Fruit fly (Drosophila melanogaster) whole organism, embryonic: ENCODE data around the gene CG13690.

Experiments used
- Bteb2 ChIP-seq: fragments of 200-800 bp; sonication (Bioruptor generic); optimal IDR thresholded peaks from 2 replicates; lab custom pipeline; 2016; ENCODE audit warnings: missing biosample characterization, missing genetic modification characterization
- CG11456 ChIP-seq: fragments of 200-800 bp; sonication (Bioruptor generic); IDR thresholded peaks from 3 replicates; pipeline ENCODE4 v1.3.6; 2022; ENCODE audit warnings: missing biosample characterization, missing genetic modification characterization
- CG12155 ChIP-seq: fragments of 200-800 bp; sonication (Bioruptor generic); optimal IDR thresholded peaks from 3 replicates; lab custom pipeline; 2016; ENCODE audit warnings: missing biosample characterization, missing genetic modification characterization
- CG13775 ChIP-seq: fragments of 200-800 bp; sonication (Bioruptor generic); optimal IDR thresholded peaks from 3 replicates; lab custom pipeline; 2017; ENCODE audit warnings: missing biosample characterization, mild to moderate bottlenecking, missing genetic modification characterization
- CG1602 ChIP-seq: fragments of 200-800 bp; sonication (Bioruptor generic); optimal IDR thresholded peaks from 3 replicates; lab custom pipeline; 2016; ENCODE audit warnings: missing biosample characterization, missing genetic modification characterization
- CG16779 ChIP-seq: fragments of 200-800 bp; sonication (Bioruptor generic); IDR thresholded peaks from 2 replicates; pipeline ENCODE4 v1.3.6; 2022; ENCODE audit warnings: missing biosample characterization, missing genetic modification characterization
- CG16813 ChIP-seq: fragments of 200-800 bp; sonication (Bioruptor generic); IDR thresholded peaks from 3 replicates; pipeline ENCODE4 v1.3.6; 2022; ENCODE audit warnings: missing biosample characterization, missing genetic modification characterization; ENCODE audit not compliant: partially characterized antibody
- CG17385 ChIP-seq: fragments of 200-800 bp; sonication (Bioruptor generic); optimal IDR thresholded peaks from 3 replicates; lab custom pipeline; 2018; ENCODE audit warnings: missing biosample characterization, mild to moderate bottlenecking, missing genetic modification characterization
- CG17568 ChIP-seq: fragments of 200-800 bp; sonication (Bioruptor generic); optimal IDR thresholded peaks from 2 replicates; lab custom pipeline; 2018; ENCODE audit warnings: missing biosample characterization, mild to moderate bottlenecking, missing genetic modification characterization, moderate library complexity
- CG17912 ChIP-seq: fragments of 200-800 bp; sonication (Bioruptor generic); optimal IDR thresholded peaks from 2 replicates; lab custom pipeline; 2018; ENCODE audit warnings: missing biosample characterization, mild to moderate bottlenecking, missing genetic modification characterization
- CG1792 ChIP-seq: fragments of 200-800 bp; sonication (Bioruptor generic); optimal IDR thresholded peaks from 2 replicates; lab custom pipeline; 2016; ENCODE audit warnings: missing biosample characterization, missing genetic modification characterization
- CG2129 ChIP-seq: fragments of 200-800 bp; sonication (Bioruptor generic); IDR thresholded peaks from 2 replicates; pipeline ENCODE4 v1.3.6; 2022; ENCODE audit warnings: missing biosample characterization, missing genetic modification characterization; ENCODE audit not compliant: partially characterized antibody
- CG30020 ChIP-seq: fragments of 200-800 bp; optimal IDR thresholded peaks from 2 replicates; lab custom pipeline; 2019; ENCODE audit warnings: missing biosample characterization, mild to moderate bottlenecking, missing genetic modification characterization, moderate library complexity
- CG3065 ChIP-seq: fragments of 200-800 bp; sonication (Bioruptor generic); optimal IDR thresholded peaks from 2 replicates; lab custom pipeline; 2016; ENCODE audit warnings: missing biosample characterization, missing genetic modification characterization
- CG4282 ChIP-seq: fragments of 200-800 bp; sonication (Bioruptor generic); optimal IDR thresholded peaks from 2 replicates; lab custom pipeline; 2016; ENCODE audit warnings: missing biosample characterization, missing genetic modification characterization
- CG5953 ChIP-seq: fragments of 200-800 bp; sonication (Bioruptor generic); IDR thresholded peaks from 2 replicates; pipeline ENCODE4 v1.3.6; 2022; ENCODE audit warnings: missing biosample characterization, missing genetic modification characterization
- CG6689 ChIP-seq: fragments of 200-800 bp; sonication (Bioruptor generic); IDR thresholded peaks from 2 replicates; pipeline ENCODE4 v1.3.6; 2022; ENCODE audit warnings: missing biosample characterization, missing genetic modification characterization
- CG8359 ChIP-seq: fragments of 200-800 bp; sonication (Bioruptor generic); optimal IDR thresholded peaks from 2 replicates; lab custom pipeline; 2017; ENCODE audit warnings: missing biosample characterization, mild to moderate bottlenecking, missing genetic modification characterization, borderline replicate concordance
- CTCF ChIP-seq: fragments of 200-800 bp; sonication (Bioruptor generic); optimal IDR thresholded peaks from 2 replicates; lab custom pipeline; 2017; ENCODE audit warnings: missing biosample characterization, mild to moderate bottlenecking, missing genetic modification characterization, moderate library complexity
- Deaf1 ChIP-seq: fragments of 200-800 bp; optimal IDR thresholded peaks from 3 replicates; lab custom pipeline; 2019; ENCODE audit warnings: missing biosample characterization, mild to moderate bottlenecking, missing genetic modification characterization, moderate library complexity
- Dip2 ChIP-seq: fragments of 200-800 bp; sonication (Bioruptor generic); IDR thresholded peaks from 2 replicates; pipeline ENCODE4 v1.3.6; 2022; ENCODE audit warnings: missing biosample characterization, missing genetic modification characterization
- Ets97D ChIP-seq: fragments of 200-800 bp; sonication (Bioruptor generic); optimal IDR thresholded peaks from 3 replicates; lab custom pipeline; 2016; ENCODE audit warnings: missing biosample characterization, missing genetic modification characterization
- GATAe ChIP-seq: fragments of 200-800 bp; sonication (Bioruptor generic); conservative IDR thresholded peaks from 2 replicates; pipeline ENCODE4 v1.3.6; 2022; ENCODE audit warnings: missing biosample characterization, missing genetic modification characterization
- HLH54F ChIP-seq: fragments of 200-800 bp; sonication (Bioruptor generic); optimal IDR thresholded peaks from 3 replicates; lab custom pipeline; 2016; ENCODE audit warnings: missing biosample characterization, missing genetic modification characterization
- Hr51 ChIP-seq, 2 experiments: fragments of 200-800 bp; sonication (Bioruptor generic); optimal IDR thresholded peaks; 2 replicates in 1 of 2; 3 replicates in 1 of 2; lab custom pipeline; 2016 to 2018; ENCODE audit warnings: missing biosample characterization in 2 of 2, missing genetic modification characterization in 2 of 2, mild to moderate bottlenecking in 1 of 2, moderate library complexity in 1 of 2
- NK7.1 ChIP-seq: fragments of 200-800 bp; sonication (Bioruptor generic); optimal IDR thresholded peaks from 3 replicates; lab custom pipeline; 2016; ENCODE audit warnings: missing biosample characterization, missing genetic modification characterization
- Optix ChIP-seq: fragments of 200-800 bp; sonication (Bioruptor generic); IDR thresholded peaks from 3 replicates; pipeline ENCODE4 v1.3.6; 2022; ENCODE audit warnings: missing biosample characterization, missing genetic modification characterization
- Sox102F ChIP-seq: fragments of 200-800 bp; sonication (Bioruptor generic); optimal IDR thresholded peaks from 2 replicates; lab custom pipeline; 2018; ENCODE audit warnings: missing biosample characterization, mild to moderate bottlenecking, missing genetic modification characterization, moderate library complexity
- Trl ChIP-seq, 3 experiments: fragments of >200 bp in 2 of 3; fragments of 200-800 bp in 1 of 3; sonication (Bioruptor generic) in 1 of 3; optimal IDR thresholded peaks; 2 replicates in 1 of 3; 3 replicates in 2 of 3; lab custom pipeline; 2016 to 2017; ENCODE audit warnings: missing biosample characterization in 1 of 3, missing genetic modification characterization in 1 of 3
- Vsx1 ChIP-seq: fragments of 200-800 bp; sonication (Bioruptor generic); optimal IDR thresholded peaks from 2 replicates; lab custom pipeline; 2017; ENCODE audit warnings: missing biosample characterization, mild to moderate bottlenecking, missing genetic modification characterization, missing genetic modification reagents
- al ChIP-seq: fragments of 200-800 bp; sonication (Bioruptor generic); IDR thresholded peaks from 2 replicates; pipeline ENCODE4 v1.3.6; 2022; ENCODE audit warnings: missing biosample characterization, missing genetic modification characterization
- bab2 ChIP-seq: fragments of 200-800 bp; sonication (Bioruptor generic); optimal IDR thresholded peaks from 2 replicates; lab custom pipeline; 2016; ENCODE audit warnings: missing biosample characterization, missing genetic modification characterization
- br ChIP-seq: fragments of >200 bp; optimal IDR thresholded peaks from 2 replicates; lab custom pipeline; 2017
- dmrt99B ChIP-seq: fragments of 200-800 bp; sonication (Bioruptor generic); optimal IDR thresholded peaks from 2 replicates; lab custom pipeline; 2018; ENCODE audit warnings: missing biosample characterization, mild to moderate bottlenecking, missing genetic modification characterization, moderate library complexity
- dpn ChIP-seq, 2 experiments: fragments of 200-800 bp; sonication (Bioruptor generic); optimal IDR thresholded peaks; 3 replicates each; lab custom pipeline; 2016; ENCODE audit warnings: missing biosample characterization in 2 of 2, missing genetic modification characterization in 2 of 2
- esg ChIP-seq: fragments of 200-800 bp; sonication (Bioruptor generic); conservative IDR thresholded peaks from 2 replicates; pipeline ENCODE4 v1.3.6; 2022; ENCODE audit warnings: missing biosample characterization, missing genetic modification characterization
- fd64A ChIP-seq: fragments of 200-800 bp; sonication (Bioruptor generic); optimal IDR thresholded peaks from 3 replicates; lab custom pipeline; 2018; ENCODE audit warnings: missing biosample characterization, mild to moderate bottlenecking, missing genetic modification characterization
- ftz-f1 ChIP-seq: fragments of 200-800 bp; sonication (Bioruptor generic); optimal IDR thresholded peaks from 2 replicates; lab custom pipeline; 2016; ENCODE audit warnings: missing biosample characterization, missing genetic modification characterization
- gsb ChIP-seq: fragments of 200-800 bp; sonication (Bioruptor generic); IDR thresholded peaks from 2 replicates; pipeline ENCODE4 v1.3.6; 2022; ENCODE audit warnings: missing biosample characterization, missing genetic modification characterization
- inv ChIP-seq: fragments of 200-800 bp; sonication (Bioruptor generic); IDR thresholded peaks from 2 replicates; pipeline ENCODE4 v1.3.6; 2022; ENCODE audit warnings: missing biosample characterization, missing genetic modification characterization; ENCODE audit not compliant: partially characterized antibody
- jumu ChIP-seq: fragments of 200-800 bp; sonication (Bioruptor generic); optimal IDR thresholded peaks from 3 replicates; lab custom pipeline; 2016; ENCODE audit warnings: missing biosample characterization, missing genetic modification characterization
- knrl ChIP-seq: fragments of 200-800 bp; sonication (Bioruptor generic); IDR thresholded peaks from 3 replicates; pipeline ENCODE4 v1.3.6; 2022; ENCODE audit warnings: missing biosample characterization, missing genetic modification characterization; ENCODE audit not compliant: partially characterized antibody
- lbe ChIP-seq: fragments of 200-800 bp; sonication (Bioruptor generic); optimal IDR thresholded peaks from 2 replicates; lab custom pipeline; 2016; ENCODE audit warnings: missing biosample characterization, mild to moderate bottlenecking, missing genetic modification characterization
- mld ChIP-seq: fragments of 200-800 bp; sonication (Bioruptor generic); IDR thresholded peaks from 3 replicates; pipeline ENCODE4 v1.3.6; 2022; ENCODE audit warnings: missing biosample characterization, missing genetic modification characterization; ENCODE audit not compliant: partially characterized antibody
- p53 ChIP-seq: fragments of 200-800 bp; sonication (Bioruptor generic); optimal IDR thresholded peaks from 2 replicates; lab custom pipeline; 2016; ENCODE audit warnings: missing biosample characterization, missing genetic modification characterization
- sc ChIP-seq, 3 experiments: fragments of >200 bp in 2 of 3; fragments of 200-800 bp in 1 of 3; sonication (Bioruptor generic) in 1 of 3; optimal IDR thresholded peaks; 2 replicates in 2 of 3; 3 replicates in 1 of 3; lab custom pipeline; 2017; ENCODE audit warnings: mild to moderate bottlenecking in 1 of 3, missing biosample characterization in 1 of 3, missing genetic modification characterization in 1 of 3, missing genetic modification reagents in 1 of 3
- sob ChIP-seq: fragments of 200-800 bp; sonication (Bioruptor generic); IDR thresholded peaks from 2 replicates; pipeline ENCODE4 v1.3.6; 2022; ENCODE audit warnings: missing biosample characterization, missing genetic modification characterization
- zfh1 ChIP-seq: fragments of 200-800 bp; sonication (Bioruptor generic); IDR thresholded peaks from 3 replicates; pipeline ENCODE4 v1.3.6; 2022; ENCODE audit warnings: missing biosample characterization, missing genetic modification characterization

CG13690 gene

DNA sequence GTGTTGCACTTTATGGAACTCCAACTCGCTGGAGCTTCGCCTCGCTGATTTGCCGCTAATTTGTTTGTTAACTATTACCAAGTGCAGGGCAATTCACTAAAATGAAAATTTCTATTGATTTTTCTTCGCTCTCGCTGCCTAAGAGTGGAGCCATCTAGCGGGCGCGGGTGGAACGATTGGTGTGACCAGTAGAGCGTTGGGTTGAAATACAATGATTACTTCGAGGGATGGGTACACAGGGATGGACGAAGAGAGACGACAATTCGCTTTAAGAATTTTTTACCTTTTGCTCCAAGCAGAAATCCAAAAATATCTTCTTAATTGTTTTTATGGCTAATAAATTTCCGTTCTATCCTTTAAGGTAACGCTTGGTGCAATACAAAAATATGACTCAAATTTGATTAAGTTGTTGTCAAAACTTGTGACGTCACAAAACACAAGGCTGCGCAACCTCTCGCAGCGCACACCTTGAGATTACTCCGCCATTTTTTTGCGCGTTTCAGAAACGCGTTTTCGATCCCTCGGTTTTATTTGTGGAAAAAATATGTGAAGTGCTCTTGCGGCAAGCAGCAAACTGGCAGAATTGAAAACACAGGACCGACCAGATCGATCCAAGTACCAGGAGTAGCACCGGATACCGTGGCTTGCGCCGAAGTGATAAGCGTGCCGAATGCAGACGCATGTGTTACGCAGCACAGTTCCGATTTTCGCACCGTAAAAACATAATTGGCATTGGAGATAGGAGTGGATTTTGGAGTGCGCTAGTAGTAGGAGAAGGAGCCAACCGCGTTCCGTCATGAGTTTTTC is 4.7 kb downstream of the CG13690 start, which contains the start of the genes AP-2alpha and ebi (continued):
- peak; percentile 92 for TF ChIP-seq CG13775 (GFP tag; lab: Kevin White, UChicago)
- TF ChIP-seq jumu (GFP tag; lab: Kevin White, UChicago): peak; percentile 95
- TF ChIP-seq lbe: peak; percentile 52
- TF ChIP-seq al (GFP tag; lab: Robert Waterston, UW): peak; percentile 91
- peak; percentile 69 for TF ChIP-seq CG3065 (GFP tag; lab: Kevin White, UChicago)
- TF ChIP-seq esg: peak; percentile 92
- TF ChIP-seq Deaf1: no peak
- no peak for TF ChIP-seq dmrt99B (tag; lab: Kevin White, UChicago)
- peak; percentile 76 for TF ChIP-seq NK7.1 (GFP tag; lab: Kevin White, UChicago)
- TF ChIP-seq Ets97D (GFP tag; lab: Kevin White, UChicago): peak; percentile 92
- TF ChIP-seq fd64A (GFP tag; lab: Kevin White, UChicago): no peak
- TF ChIP-seq CG11456 (GFP tag; lab: Robert Waterston, UW): peak; percentile 86
- TF ChIP-seq Dip2 (GFP tag; lab: Robert Waterston, UW): 0 out of 2 replicates have a peak, but pooled peaks have one; percentile 45
- TF ChIP-seq inv (GFP tag; lab: Robert Waterston, UW): no peak
- TF ChIP-seq CG4282 (GFP tag; lab: Kevin White, UChicago): peak; percentile 91
- TF ChIP-seq CG12155 (GFP tag; lab: Kevin White, UChicago): peak; percentile 90
- peak; percentile 57 for TF ChIP-seq CG8359
- peak; percentile 79 for TF ChIP-seq ftz-f1 (GFP tag; lab: Kevin White, UChicago)
- TF ChIP-seq CG30020 (tag; lab: Kevin White, UChicago): peak; percentile 74
- TF ChIP-seq CG5953 (GFP tag; lab: Robert Waterston, UW): peak; percentile 44; the same call in 1 of the 2 replicates
- TF ChIP-seq CTCF (GFP tag; lab: Kevin White, UChicago): peak; percentile 93
- TF ChIP-seq Vsx1 (GFP tag; lab: Kevin White, UChicago): no peak
- TF ChIP-seq GATAe (GFP tag; lab: Robert Waterston, UW): no peak
- no peak for TF ChIP-seq br (lab: Kevin White, UChicago)
- TF ChIP-seq mld: no peak
- TF ChIP-seq CG17568 (GFP tag; lab: Kevin White, UChicago): no peak
- TF ChIP-seq sc (optimal IDR thresholded peaks at IDR 0.05; lab: Kevin White, UChicago): no peak
- peak; percentile 80 for TF ChIP-seq sc (GFP tag; optimal IDR thresholded peaks at IDR 0.05; lab: Kevin White, UChicago)
- TF ChIP-seq CG16779 (GFP tag; lab: Robert Waterston, UW): 0 out of 2 replicates have a peak, but pooled peaks have one; percentile 59
- no peak for TF ChIP-seq Sox102F
- TF ChIP-seq Trl (optimal IDR thresholded peaks at IDR 0.05; lab: Kevin White, UChicago): no peak
- TF ChIP-seq Trl (GFP tag; optimal IDR thresholded peaks at IDR 0.05; lab: Kevin White, UChicago): peak; percentile 90
- peak; percentile 74 to 90 for TF ChIP-seq Hr51 (GFP tag; optimal IDR thresholded peaks at IDR 0.05; lab: Kevin White, UChicago)
- TF ChIP-seq CG17385: peak; percentile 76
- TF ChIP-seq sob: peak; percentile 88
- TF ChIP-seq bab2 (GFP tag; lab: Kevin White, UChicago): peak; percentile 94
- peak; percentile 83 for TF ChIP-seq Bteb2 (GFP tag; lab: Kevin White, UChicago)
- peak; percentile 51; the same call in 1 of the 3 replicates for TF ChIP-seq knrl (GFP tag; lab: Robert Waterston, UW)
- peak; percentile 100 for TF ChIP-seq CG6689
- TF ChIP-seq p53 (GFP tag; lab: Kevin White, UChicago): peak; percentile 90
- TF ChIP-seq CG1602 (GFP tag; lab: Kevin White, UChicago): peak; percentile 88
- peak; percentile 13 for TF ChIP-seq CG17912 (GFP tag; lab: Kevin White, UChicago)
- TF ChIP-seq CG1792 (GFP tag; lab: Kevin White, UChicago): peak; percentile 85
- peak; percentile 81 for TF ChIP-seq Optix (GFP tag; lab: Robert Waterston, UW)
- TF ChIP-seq HLH54F (GFP tag; lab: Kevin White, UChicago): peak; percentile 95
- TF ChIP-seq zfh1 (GFP tag; lab: Robert Waterston, UW): peak; percentile 83
- TF ChIP-seq CG2129: no peak
- TF ChIP-seq dpn (GFP tag; optimal IDR thresholded peaks at IDR 0.05; lab: Kevin White, UChicago): peak; percentile 94
- TF ChIP-seq CG16813 (GFP tag; lab: Robert Waterston, UW): no peak
- TF ChIP-seq gsb (GFP tag; lab: Robert Waterston, UW): no peak
